Worm (Caenorhabditis elegans) whole organism, young adult: ENCODE measurements around the gene F35F10.1.

Source experiments
- gei-17 ChIP-seq: fragments of 200-800 bp; sonication (Bioruptor generic); optimal IDR thresholded peaks from 2 replicates; lab custom pipeline; 2018; ENCODE audit warnings: mild to moderate bottlenecking, missing genetic modification characterization, missing compliant biosample characterization
- zim-3 ChIP-seq: sonication (generic microtip); optimal IDR thresholded peaks from 2 replicates; lab custom pipeline; 2017; ENCODE audit warnings: mild to moderate bottlenecking, missing genetic modification characterization, moderate library complexity, missing compliant biosample characterization

- no peak for TF ChIP-seq zim-3 (tag; lab: Kevin White, UChicago)
- no peak for TF ChIP-seq gei-17 (GFP tag; lab: Kevin White, UChicago)
Measured at ce11 chrV:3344001-3344400, 27.9 kb downstream of the F35F10.1 start.
